Fruit fly (Drosophila melanogaster) whole organism, embryonic: ENCODE results near the gene CG13123.

Experiments used
- Atf-2 ChIP-seq: fragments of 200-800 bp; sonication (Bioruptor generic); optimal IDR thresholded peaks from 2 replicates; lab custom pipeline; 2016; ENCODE audit warnings: missing biosample characterization, missing genetic modification characterization
- C15 ChIP-seq: fragments of 200-800 bp; sonication (Bioruptor generic); IDR thresholded peaks from 3 replicates; pipeline ENCODE4 v1.3.6; 2022; ENCODE audit warnings: missing biosample characterization, missing genetic modification characterization
- CG12155 ChIP-seq: fragments of 200-800 bp; sonication (Bioruptor generic); optimal IDR thresholded peaks from 3 replicates; lab custom pipeline; 2016; ENCODE audit warnings: missing biosample characterization, missing genetic modification characterization
- CG13894 ChIP-seq: fragments of 200-800 bp; sonication (Bioruptor generic); optimal IDR thresholded peaks from 3 replicates; lab custom pipeline; 2018; ENCODE audit warnings: missing biosample characterization, mild to moderate bottlenecking, missing genetic modification characterization, moderate library complexity
- CG14050 ChIP-seq: fragments of 200-800 bp; sonication (Bioruptor generic); IDR thresholded peaks from 3 replicates; pipeline ENCODE4 v1.3.6; 2022; ENCODE audit warnings: missing biosample characterization, missing genetic modification characterization
- CG15011 ChIP-seq: fragments of 200-800 bp; sonication (Bioruptor generic); optimal IDR thresholded peaks from 3 replicates; lab custom pipeline; 2018; ENCODE audit warnings: missing biosample characterization, mild to moderate bottlenecking, missing genetic modification characterization
- CG15514 ChIP-seq: fragments of 200-800 bp; sonication (Bioruptor generic); optimal IDR thresholded peaks from 3 replicates; lab custom pipeline; 2017; ENCODE audit warnings: missing biosample characterization, missing genetic modification characterization, mild to moderate bottlenecking, moderate library complexity, missing genetic modification reagents
- CG16779 ChIP-seq: fragments of 200-800 bp; sonication (Bioruptor generic); IDR thresholded peaks from 2 replicates; pipeline ENCODE4 v1.3.6; 2022; ENCODE audit warnings: missing biosample characterization, missing genetic modification characterization
- CG17829 ChIP-seq: fragments of 200-800 bp; optimal IDR thresholded peaks from 2 replicates; lab custom pipeline; 2019; ENCODE audit warnings: missing biosample characterization, mild to moderate bottlenecking, missing genetic modification characterization, moderate library complexity
- CG2120 ChIP-seq: fragments of 200-800 bp; sonication (Bioruptor generic); optimal IDR thresholded peaks from 3 replicates; lab custom pipeline; 2016; ENCODE audit warnings: missing biosample characterization, missing genetic modification characterization
- CG2678 ChIP-seq: fragments of 200-800 bp; sonication (Bioruptor generic); optimal IDR thresholded peaks from 3 replicates; lab custom pipeline; 2019; ENCODE audit warnings: missing biosample characterization, mild to moderate bottlenecking, missing genetic modification characterization, moderate library complexity
- CG7839 ChIP-seq: fragments of 200-800 bp; sonication (Bioruptor generic); optimal IDR thresholded peaks from 3 replicates; lab custom pipeline; 2018; ENCODE audit warnings: missing biosample characterization, mild to moderate bottlenecking, missing genetic modification characterization, moderate library complexity
- CG8290 ChIP-seq, 3 experiments: fragments of 200-800 bp; sonication (Bioruptor generic); optimal IDR thresholded peaks; 2 replicates each; lab custom pipeline; 2016 to 2019; ENCODE audit warnings: missing biosample characterization in 3 of 3, missing genetic modification characterization in 3 of 3, mild to moderate bottlenecking in 2 of 3, moderate library complexity in 1 of 3
- Deaf1 ChIP-seq: fragments of 200-800 bp; optimal IDR thresholded peaks from 3 replicates; lab custom pipeline; 2019; ENCODE audit warnings: missing biosample characterization, mild to moderate bottlenecking, missing genetic modification characterization, moderate library complexity
- Eip74EF ChIP-seq, 2 experiments: fragments of 200-800 bp in 1 of 2; fragments of >200 bp in 1 of 2; sonication (Bioruptor generic) in 1 of 2; optimal IDR thresholded peaks; 2 replicates each; lab custom pipeline; 2017 to 2019; ENCODE audit warnings: missing biosample characterization in 2 of 2, missing genetic modification characterization in 2 of 2, mild to moderate bottlenecking in 1 of 2, moderate library complexity in 1 of 2
- Ets65A ChIP-seq: fragments of 200-800 bp; sonication (Bioruptor generic); peaks from one replicate; lab custom pipeline; 2016; ENCODE audit warnings: missing biosample characterization, missing genetic modification characterization
- Fer1 ChIP-seq: fragments of 200-800 bp; sonication (Bioruptor generic); optimal IDR thresholded peaks from 2 replicates; lab custom pipeline; 2017; ENCODE audit warnings: missing biosample characterization, mild to moderate bottlenecking, missing genetic modification characterization
- Fer3 ChIP-seq: fragments of 200-800 bp; sonication (Bioruptor generic); optimal IDR thresholded peaks from 2 replicates; lab custom pipeline; 2018; ENCODE audit warnings: missing biosample characterization, mild to moderate bottlenecking, missing genetic modification characterization, moderate library complexity
- HHEX ChIP-seq: fragments of 200-800 bp; sonication (Bioruptor generic); optimal IDR thresholded peaks from 3 replicates; lab custom pipeline; 2017; ENCODE audit warnings: missing biosample characterization, mild to moderate bottlenecking, missing genetic modification characterization, missing genetic modification reagents
- Hey ChIP-seq: fragments of 200-800 bp; sonication (Bioruptor generic); optimal IDR thresholded peaks from 3 replicates; lab custom pipeline; 2018; ENCODE audit warnings: missing biosample characterization, mild to moderate bottlenecking, missing genetic modification characterization
- Med ChIP-seq: fragments of 200-800 bp; sonication (Bioruptor generic); peaks from one replicate; lab custom pipeline; 2016; ENCODE audit warnings: missing biosample characterization, missing genetic modification characterization, mild to moderate bottlenecking, inconsistent platforms, moderate library complexity
- Rx ChIP-seq: fragments of 200-800 bp; sonication (Bioruptor generic); IDR thresholded peaks from 2 replicates; pipeline ENCODE4 v1.3.6; 2022; ENCODE audit warnings: missing biosample characterization, missing genetic modification characterization
- Tbp ChIP-seq: fragments of >200 bp; optimal IDR thresholded peaks from 2 replicates; lab custom pipeline; 2018; ENCODE audit warnings: missing biosample characterization, missing genetic modification characterization
- Trl ChIP-seq, 3 experiments: fragments of >200 bp in 2 of 3; fragments of 200-800 bp in 1 of 3; sonication (Bioruptor generic) in 1 of 3; optimal IDR thresholded peaks; 2 replicates in 1 of 3; 3 replicates in 2 of 3; lab custom pipeline; 2016 to 2017; ENCODE audit warnings: missing biosample characterization in 1 of 3, missing genetic modification characterization in 1 of 3
- abd-A ChIP-seq: fragments of 200-800 bp; sonication (Bioruptor generic); optimal IDR thresholded peaks from 3 replicates; lab custom pipeline; 2019; ENCODE audit warnings: missing biosample characterization, mild to moderate bottlenecking, missing genetic modification characterization, moderate library complexity
- ac ChIP-seq: fragments of 200-800 bp; sonication (Bioruptor generic); optimal IDR thresholded peaks from 3 replicates; lab custom pipeline; 2017; ENCODE audit warnings: missing biosample characterization, mild to moderate bottlenecking, missing genetic modification characterization
- caup ChIP-seq: fragments of 200-800 bp; sonication (Bioruptor generic); optimal IDR thresholded peaks from 3 replicates; lab custom pipeline; 2017; ENCODE audit warnings: missing biosample characterization, mild to moderate bottlenecking, missing genetic modification characterization, moderate library complexity; ENCODE audit not compliant: severe bottlenecking
- cg ChIP-seq: fragments of 200-800 bp; sonication (Bioruptor generic); optimal IDR thresholded peaks from 3 replicates; lab custom pipeline; 2019; ENCODE audit warnings: missing biosample characterization, mild to moderate bottlenecking, missing genetic modification characterization, moderate library complexity
- croc ChIP-seq: fragments of 200-800 bp; sonication (Bioruptor generic); conservative IDR thresholded peaks from 3 replicates; pipeline ENCODE4 v1.3.6; 2022; ENCODE audit warnings: missing biosample characterization, missing genetic modification characterization
- crol ChIP-seq: fragments of 200-800 bp; sonication (Bioruptor generic); IDR thresholded peaks from 2 replicates; pipeline ENCODE4 v1.3.6; 2022; ENCODE audit warnings: missing biosample characterization, missing genetic modification characterization
- dysf ChIP-seq: fragments of 200-800 bp; sonication (Bioruptor generic); IDR thresholded peaks from 3 replicates; pipeline ENCODE4 v1.3.6; 2022; ENCODE audit warnings: missing biosample characterization, missing genetic modification characterization
- eve ChIP-seq, 2 experiments: fragments of >200 bp; optimal IDR thresholded peaks; 2 replicates each; lab custom pipeline; 2017; ENCODE audit warnings: missing biosample characterization in 2 of 2, missing genetic modification characterization in 2 of 2
- fd96Cb ChIP-seq: fragments of 200-800 bp; sonication (Bioruptor generic); optimal IDR thresholded peaks from 2 replicates; lab custom pipeline; 2018; ENCODE audit warnings: missing biosample characterization, mild to moderate bottlenecking, missing genetic modification characterization, moderate library complexity
- gem ChIP-seq: fragments of 200-800 bp; sonication (Bioruptor generic); optimal IDR thresholded peaks from 2 replicates; lab custom pipeline; 2019; ENCODE audit warnings: missing biosample characterization, mild to moderate bottlenecking, missing genetic modification characterization, moderate library complexity
- insv ChIP-seq, 2 experiments: fragments of 200-800 bp; sonication (Bioruptor generic); optimal IDR thresholded peaks; 3 replicates each; lab custom pipeline; 2016 to 2018; ENCODE audit warnings: missing biosample characterization in 2 of 2, missing genetic modification characterization in 2 of 2
- ken ChIP-seq: fragments of 200-800 bp; sonication (Bioruptor generic); IDR thresholded peaks from 3 replicates; pipeline ENCODE4 v1.3.6; 2022; ENCODE audit warnings: missing biosample characterization, missing genetic modification characterization
- oc ChIP-seq: fragments of 200-800 bp; sonication (Bioruptor generic); optimal IDR thresholded peaks from 2 replicates; lab custom pipeline; 2018; ENCODE audit warnings: missing biosample characterization, mild to moderate bottlenecking, missing genetic modification characterization, moderate library complexity
- onecut ChIP-seq: fragments of 200-800 bp; sonication (Bioruptor generic); IDR thresholded peaks from 2 replicates; pipeline ENCODE4 v1.3.6; 2022; ENCODE audit warnings: missing biosample characterization, missing genetic modification characterization
- row ChIP-seq: fragments of 200-800 bp; sonication (Bioruptor generic); IDR thresholded peaks from 3 replicates; pipeline ENCODE4 v1.3.6; 2022; ENCODE audit warnings: missing biosample characterization, missing genetic modification characterization
- zen2 ChIP-seq: fragments of 200-800 bp; sonication (Bioruptor generic); IDR thresholded peaks from 3 replicates; pipeline ENCODE4 v1.3.6; 2022; ENCODE audit warnings: missing biosample characterization, missing genetic modification characterization; ENCODE audit not compliant: partially characterized antibody
- zf30C ChIP-seq: fragments of 200-800 bp; sonication (Bioruptor generic); optimal IDR thresholded peaks from 3 replicates; lab custom pipeline; 2018; ENCODE audit warnings: missing biosample characterization, mild to moderate bottlenecking, missing genetic modification characterization

Gene CG13123

DNA sequence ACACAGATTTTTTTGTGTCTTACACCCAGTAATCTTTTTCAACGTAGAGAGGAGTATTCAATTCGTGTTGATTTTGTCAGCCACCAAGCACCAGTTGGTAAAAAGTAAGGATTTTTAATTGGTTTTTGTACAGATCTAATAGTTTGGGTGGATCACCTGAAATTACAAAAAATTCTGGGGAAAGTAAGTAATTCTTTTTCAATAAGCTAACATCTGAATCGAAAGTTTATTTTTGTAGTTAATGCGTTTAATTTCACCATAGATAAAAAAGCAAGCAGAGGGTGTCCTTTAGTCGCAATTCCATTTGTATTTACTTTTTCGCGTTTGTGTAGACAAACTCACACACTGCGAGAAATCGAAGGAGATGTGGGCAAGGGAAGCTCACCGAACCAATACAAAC, 38.1 kb downstream of the CG13123 start (continued):
- TF ChIP-seq CG2678 (tag; lab: Kevin White, UChicago): peak; percentile 43
- peak; percentile 25 for TF ChIP-seq zf30C
- TF ChIP-seq caup (GFP tag; lab: Kevin White, UChicago): peak; percentile 5
- no peak for TF ChIP-seq insv (GFP tag; optimal IDR thresholded peaks at IDR 0.05; lab: Kevin White, UChicago)
- TF ChIP-seq ac (GFP tag; lab: Kevin White, UChicago): no peak
- peak; percentile 32 for TF ChIP-seq CG2120 (GFP tag; lab: Kevin White, UChicago)
- TF ChIP-seq row: peak; percentile 60
- no peak for TF ChIP-seq Eip74EF (GFP tag; optimal IDR thresholded peaks at IDR 0.05; lab: Kevin White, UChicago)
- TF ChIP-seq Fer1: peak; percentile 38
- peak; percentile 15 for TF ChIP-seq gem (tag; lab: Kevin White, UChicago)
- TF ChIP-seq CG7839 (tag; lab: Kevin White, UChicago): peak; percentile 29

DNA sequence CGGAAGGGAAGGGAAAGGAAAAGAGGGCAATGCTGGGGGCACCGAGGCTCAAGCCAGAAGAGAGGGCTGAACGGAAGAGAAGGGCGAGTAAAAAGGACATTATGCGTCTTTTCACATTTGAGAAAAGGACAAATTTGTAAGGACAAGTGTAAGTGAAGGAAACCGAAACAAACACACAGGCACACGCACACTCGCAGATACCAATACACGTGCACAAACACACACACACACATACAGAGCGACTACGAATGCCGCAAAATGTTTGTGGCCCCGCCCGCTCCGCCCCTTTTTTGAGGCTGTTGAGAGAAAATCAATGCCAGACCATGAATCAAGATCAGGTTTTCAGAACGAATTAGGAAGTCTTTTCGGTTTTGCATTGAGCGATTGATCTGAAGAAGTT, 39.5 kb downstream of the CG13123 start:
- TF ChIP-seq CG17829 (tag; lab: Kevin White, UChicago) (no peak), zen2 (GFP tag; lab: Robert Waterston, UW) (no peak), onecut (GFP tag; lab: Robert Waterston, UW) (peak; percentile 13; the same call in 1 of the 2 replicates), crol (GFP tag; lab: Robert Waterston, UW) (peak; percentile 67), Ets65A (GFP tag; lab: Kevin White, UChicago) (peak; percentile 51), abd-A (tag; lab: Kevin White, UChicago) (peak; percentile 34), cg (GFP tag; lab: Kevin White, UChicago) (peak; percentile 9)

DNA sequence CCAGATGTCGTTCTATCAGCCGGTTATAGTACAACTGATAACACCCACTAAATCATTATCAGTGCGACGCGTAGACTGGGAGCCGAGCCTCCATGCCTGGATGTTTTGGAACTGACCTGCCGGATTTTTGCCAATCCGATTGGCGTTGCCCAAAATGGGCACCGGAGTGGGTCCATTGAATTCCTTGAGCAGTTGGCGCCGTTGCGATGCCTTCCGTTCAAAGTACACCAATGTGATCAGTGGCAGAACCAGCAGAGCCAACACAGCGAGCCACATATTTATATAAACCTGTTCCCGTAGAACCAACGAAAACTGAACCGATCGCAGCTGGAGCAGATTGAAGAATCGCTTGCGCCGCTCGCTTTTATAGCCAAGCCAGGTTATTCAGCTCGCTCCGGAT, 43.2 kb downstream of the CG13123 start, which contains the start of gene Cyp4e3:
TSS of gene Cyp4e3 (minus strand) at position 327 of the 400 bp plus-strand sequence.
- no peak for TF ChIP-seq Fer3 (tag; lab: Kevin White, UChicago)
- peak; percentile 93 for TF ChIP-seq Ets65A (GFP tag; lab: Kevin White, UChicago)

DNA sequence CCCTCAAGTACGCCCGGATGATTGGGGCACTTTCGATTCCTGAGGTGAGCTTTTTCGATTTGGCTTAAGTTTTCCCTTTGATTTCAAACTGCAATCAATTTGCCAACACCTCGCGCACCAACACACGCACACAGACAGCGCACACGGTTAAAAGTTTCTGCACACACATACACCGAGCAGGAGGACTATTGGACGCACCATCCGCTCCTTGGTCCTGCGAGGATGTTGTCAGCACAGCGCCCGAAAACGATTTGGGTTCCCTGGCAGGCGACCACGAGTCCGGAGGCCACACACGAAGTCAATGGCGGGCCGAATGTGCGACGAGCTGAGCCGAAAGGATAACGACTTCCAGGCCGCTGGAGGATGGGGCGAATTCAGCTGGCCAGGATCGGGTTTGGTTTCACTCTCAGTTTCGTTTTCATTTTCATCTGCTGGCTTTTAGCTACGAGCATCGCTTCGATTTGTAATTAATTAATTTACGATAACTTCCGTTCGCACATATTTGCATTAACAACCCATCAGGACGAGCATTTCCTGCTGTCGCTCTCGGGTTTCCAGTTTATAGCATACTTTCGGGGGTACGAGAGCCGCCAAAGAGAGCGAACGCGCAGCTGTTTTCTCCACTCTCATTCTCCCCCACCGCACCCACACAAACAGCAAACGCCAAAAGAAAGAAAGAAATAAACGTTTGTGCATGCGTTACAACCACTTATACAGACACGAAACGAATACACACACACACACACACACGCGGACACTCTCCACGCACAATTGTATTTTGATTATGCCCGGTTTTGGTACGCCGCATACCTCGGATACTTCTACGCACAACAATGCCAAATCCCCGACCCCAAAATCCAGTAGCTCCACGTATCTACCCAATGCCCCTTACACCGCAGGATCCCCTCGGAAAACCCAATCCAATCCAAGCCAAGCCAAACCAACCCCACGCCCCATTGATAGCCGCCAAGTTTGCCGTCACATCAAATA, 46.4 kb downstream of the CG13123 start, which contains the start of gene Nckx30C:
TSS of gene Nckx30C (minus strand) at position 260 of the 990 bp plus-strand sequence.
- TF ChIP-seq Rx (GFP tag; lab: Robert Waterston, UW) (no peak), HHEX (GFP tag; lab: Kevin White, UChicago) (no peak), CG12155 (GFP tag; lab: Kevin White, UChicago) (no peak), CG16779 (GFP tag; lab: Robert Waterston, UW) (peak; percentile 90), fd96Cb (tag; lab: Kevin White, UChicago) (no peak), oc (no peak), dysf (GFP tag; lab: Robert Waterston, UW) (no peak), ken (GFP tag; lab: Robert Waterston, UW) (no peak), CG14050 (no peak), croc (GFP tag; lab: Robert Waterston, UW) (no peak), Med (peak; percentile 56), Atf-2 (GFP tag; lab: Kevin White, UChicago) (no peak), Deaf1 (peak; percentile 94), cg (GFP tag; lab: Kevin White, UChicago) (peak; percentile 39), CG15514 (GFP tag; lab: Kevin White, UChicago) (peak; percentile 9), Tbp (GFP tag; lab: Kevin White, UChicago) (no peak), C15 (no peak), Trl (optimal IDR thresholded peaks at IDR 0.05; lab: Kevin White, UChicago) (peak; percentile 32 to 59), Trl (GFP tag; optimal IDR thresholded peaks at IDR 0.05; lab: Kevin White, UChicago) (no peak), CG13894 (tag; lab: Kevin White, UChicago) (peak; percentile 69), eve (GFP tag; optimal IDR thresholded peaks at IDR 0.05; lab: Kevin White, UChicago) (no peak), CG8290 (GFP tag; optimal IDR thresholded peaks at IDR 0.05; lab: Kevin White, UChicago) (no peak), CG8290 (tag; optimal IDR thresholded peaks at IDR 0.05; lab: Kevin White, UChicago) (peak in 1 of 2 experiments; percentile 2), crol (GFP tag; lab: Robert Waterston, UW) (0 out of 2 replicates have a peak, but pooled peaks have one; percentile 14), Hey (tag; lab: Kevin White, UChicago) (no peak), CG15011 (GFP tag; lab: Kevin White, UChicago) (no peak), abd-A (tag; lab: Kevin White, UChicago) (peak; percentile 81)
